Worm (Caenorhabditis elegans): ENCODE data around the gene C04H5.7.

ce11 chrII:14511189-14511588, 26.6 kb upstream of the C04H5.7 start, which contains the start of gene K10H10.13:
- TF ChIP-seq him-1 (tag; optimal IDR thresholded peaks at IDR 0.05) (no peak), W03F9.2 (tag; optimal IDR thresholded peaks at IDR 0.05) (no peak), dao-5 (tag; optimal IDR thresholded peaks at IDR 0.05) (no peak)
